Fruit fly (Drosophila melanogaster) whole organism, pupa: ENCODE results near the gene RpS10a.

ENCODE experiments used
- CG12605 ChIP-seq: fragments of 200-800 bp; sonication (Bioruptor generic); IDR thresholded peaks from 2 replicates; pipeline ENCODE4 v1.3.6; 2022; ENCODE audit warnings: missing biosample characterization, missing genetic modification characterization
- CG13204 ChIP-seq: fragments of 200-800 bp; sonication (Bioruptor generic); optimal IDR thresholded peaks from 2 replicates; lab custom pipeline; 2018; ENCODE audit warnings: missing biosample characterization, mild to moderate bottlenecking, missing genetic modification characterization, moderate library complexity
- CG32121 ChIP-seq: fragments of 200-800 bp; sonication (Bioruptor generic); IDR thresholded peaks from 2 replicates; pipeline ENCODE4 v1.3.6; 2022; ENCODE audit warnings: missing biosample characterization, missing genetic modification characterization
- CG4496 ChIP-seq: fragments of 200-800 bp; sonication (Bioruptor generic); IDR thresholded peaks from 3 replicates; pipeline ENCODE4 v1.3.6; 2022; ENCODE audit warnings: missing biosample characterization, missing genetic modification characterization
- CG8159 ChIP-seq: fragments of 200-800 bp; sonication (Bioruptor generic); optimal IDR thresholded peaks from 3 replicates; lab custom pipeline; 2018; ENCODE audit warnings: missing biosample characterization, mild to moderate bottlenecking, missing genetic modification characterization, moderate library complexity
- CG9948 ChIP-seq: fragments of 200-800 bp; sonication (Bioruptor generic); optimal IDR thresholded peaks from 2 replicates; lab custom pipeline; 2018; ENCODE audit warnings: missing biosample characterization, mild to moderate bottlenecking, missing genetic modification characterization, moderate library complexity
- D1 ChIP-seq: fragments of 200-800 bp; sonication (Bioruptor generic); optimal IDR thresholded peaks from 2 replicates; lab custom pipeline; 2018; ENCODE audit warnings: missing biosample characterization, mild to moderate bottlenecking, missing genetic modification characterization, moderate library complexity
- Ets98B ChIP-seq: fragments of 200-800 bp; sonication (Bioruptor generic); IDR thresholded peaks from 2 replicates; pipeline ENCODE4 v1.3.6; 2022; ENCODE audit warnings: missing biosample characterization, missing genetic modification characterization
- Pif1A ChIP-seq: fragments of 200-800 bp; sonication (Bioruptor generic); optimal IDR thresholded peaks from 3 replicates; lab custom pipeline; 2016; ENCODE audit warnings: missing biosample characterization, missing genetic modification characterization
- Pif1B ChIP-seq: fragments of 200-800 bp; sonication (Bioruptor generic); optimal IDR thresholded peaks from 3 replicates; lab custom pipeline; 2016; ENCODE audit warnings: missing biosample characterization, missing genetic modification characterization
- gl ChIP-seq: fragments of 200-800 bp; sonication (Bioruptor generic); optimal IDR thresholded peaks from 2 replicates; lab custom pipeline; 2018; ENCODE audit warnings: missing biosample characterization, mild to moderate bottlenecking, missing genetic modification characterization

DNA sequence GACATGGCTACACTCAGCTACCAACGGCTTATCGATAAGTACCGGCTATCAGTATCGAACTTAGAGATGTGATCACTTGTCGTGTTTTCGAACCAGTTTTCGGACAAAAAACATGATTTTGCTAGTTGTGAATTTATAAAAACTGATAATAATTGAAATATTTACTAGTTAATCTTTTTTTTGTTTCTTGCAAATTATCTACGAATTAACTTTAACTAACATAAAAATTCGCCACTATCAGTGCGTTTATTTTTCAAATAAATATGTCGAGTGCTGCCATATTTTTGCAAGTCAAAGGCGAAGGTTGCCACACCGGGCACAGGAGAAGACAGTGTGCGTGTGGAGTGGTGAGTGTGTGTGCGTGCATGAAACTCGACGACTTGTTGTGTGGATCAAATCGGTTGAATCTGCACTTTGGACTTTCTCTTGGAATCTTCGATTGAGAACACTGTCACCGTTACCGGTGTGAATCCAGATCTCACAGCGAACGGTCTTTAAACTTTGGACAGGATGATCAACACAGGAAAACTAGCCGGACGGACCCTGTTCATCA lies 24.7 kb downstream of the RpS10a start, which contains the start of gene Hsdl2:
- TF ChIP-seq CG12605 (GFP tag; lab: Robert Waterston, UW) (peak; percentile 75), gl (tag; lab: Kevin White, UChicago) (peak; percentile 98), CG9948 (tag; lab: Kevin White, UChicago) (no peak), D1 (tag; lab: Kevin White, UChicago) (no peak), CG4496 (peak; percentile 32; the same call in 2 of the 3 replicates), CG32121 (GFP tag; lab: Robert Waterston, UW) (peak; percentile 50; the same call in 1 of the 2 replicates), CG8159 (tag; lab: Kevin White, UChicago) (peak; percentile 61), Pif1B (peak; percentile 81), Ets98B (GFP tag; lab: Robert Waterston, UW) (peak; percentile 46), CG13204 (GFP tag; lab: Kevin White, UChicago) (peak; percentile 91), Pif1A (GFP tag; lab: Kevin White, UChicago) (peak; percentile 84)
